Fruit fly (Drosophila melanogaster) whole organism, embryonic: Measurements from ENCODE around the gene Uba2.

Source experiments
- CG15479 ChIP-seq: fragments of 200-800 bp; sonication (Bioruptor generic); optimal IDR thresholded peaks from 3 replicates; lab custom pipeline; 2019; ENCODE audit warnings: missing biosample characterization, mild to moderate bottlenecking, missing genetic modification characterization, moderate library complexity
- Kr ChIP-seq: fragments of 200-800 bp; sonication (Bioruptor generic); optimal IDR thresholded peaks from 2 replicates; lab custom pipeline; 2017; ENCODE audit warnings: missing biosample characterization, mild to moderate bottlenecking, missing genetic modification characterization
- Opbp ChIP-seq: fragments of 200-800 bp; sonication (Bioruptor generic); IDR thresholded peaks from 3 replicates; pipeline ENCODE4 v1.3.6; 2022; ENCODE audit warnings: missing biosample characterization, missing genetic modification characterization; ENCODE audit not compliant: partially characterized antibody
- gro ChIP-seq: fragments of 200-800 bp; sonication (Bioruptor generic); optimal IDR thresholded peaks from 2 replicates; lab custom pipeline; 2016; ENCODE audit warnings: missing biosample characterization, missing genetic modification characterization
- vfl ChIP-seq: fragments of 200-800 bp; sonication (Bioruptor generic); optimal IDR thresholded peaks from 2 replicates; lab custom pipeline; 2016; ENCODE audit warnings: missing biosample characterization, missing genetic modification characterization

DNA sequence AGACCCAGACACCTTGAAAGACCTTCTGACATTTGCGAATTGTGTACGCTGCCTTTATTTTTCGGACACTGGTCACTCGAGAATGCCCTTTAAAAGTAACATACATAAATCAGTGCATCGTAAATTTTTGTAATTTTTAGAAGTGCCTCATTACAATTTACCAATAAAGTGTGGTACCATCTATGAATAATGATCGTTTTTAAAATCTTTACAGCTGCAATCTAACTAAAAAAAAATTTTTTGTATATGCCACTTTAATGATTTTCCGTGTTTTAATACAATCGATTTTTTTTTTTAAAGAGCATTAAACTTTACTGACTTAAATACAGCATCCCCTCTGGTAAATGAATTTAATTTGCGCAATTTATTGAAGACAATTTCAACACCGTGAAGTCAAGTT lies 29.5 kb upstream of the Uba2 start:
- TF ChIP-seq Kr (GFP tag; lab: Kevin White, UChicago), result no peak
- no peak for TF ChIP-seq vfl (GFP tag; lab: Kevin White, UChicago)
- TF ChIP-seq gro (GFP tag; lab: Kevin White, UChicago), result no peak
- no peak for TF ChIP-seq Opbp
- no peak for TF ChIP-seq CG15479 (GFP tag; lab: Kevin White, UChicago)
